Fruit fly (Drosophila melanogaster): Measurements from ENCODE around the gene nebu.
A peak's percentile ranks its signal among the peaks of the same experiment; 100 is the strongest.

The nebu gene

dm6 chr3L:12813907-12814306, 29.0 kb downstream of the nebu start, which contains the start of the genes Sf3a2 and CG42588 (continued):
- TF ChIP-seq Fer3 (tag; optimal IDR thresholded peaks at IDR 0.05), result no peak
- no peak for TF ChIP-seq CG17612 (GFP tag; IDR thresholded peaks at IDR 0.05)
- TF ChIP-seq CHES-1-like (GFP tag; optimal IDR thresholded peaks at IDR 0.05), result no peak
- TF ChIP-seq Side (GFP tag; optimal IDR thresholded peaks at IDR 0.05), result no peak
- no peak for TF ChIP-seq Lim3 (GFP tag; IDR thresholded peaks at IDR 0.05)
- TF ChIP-seq Oaz (GFP tag; IDR thresholded peaks at IDR 0.05), result no peak
- TF ChIP-seq danr (GFP tag; IDR thresholded peaks at IDR 0.05), result peak; percentile 34; the same call in 1 of the 2 replicates
- no peak for TF ChIP-seq CG4328 (GFP tag; optimal IDR thresholded peaks at IDR 0.05)
- no peak for TF ChIP-seq Hr78 (GFP tag; optimal IDR thresholded peaks at IDR 0.05)
- no peak; the same call in 1 of the 2 replicates for TF ChIP-seq CG14667 (GFP tag; IDR thresholded peaks at IDR 0.05)
- peak; percentile 9 for TF ChIP-seq Elba2 (GFP tag; optimal IDR thresholded peaks at IDR 0.05)
- no peak for TF ChIP-seq Dfd (GFP tag; optimal IDR thresholded peaks at IDR 0.05)
- no peak for TF ChIP-seq disco-r (GFP tag; optimal IDR thresholded peaks at IDR 0.05)
- TF ChIP-seq GATAe (GFP tag; conservative IDR thresholded peaks at IDR 0.05), result no peak
- TF ChIP-seq CG4360 (GFP tag; IDR thresholded peaks at IDR 0.05), result peak; percentile 62
- TF ChIP-seq CG32772 (GFP tag; IDR thresholded peaks at IDR 0.05), result peak; percentile 75
- no peak for TF ChIP-seq CG6254 (GFP tag; optimal IDR thresholded peaks at IDR 0.05)
- peak; percentile 48 for TF ChIP-seq tap (tag; optimal IDR thresholded peaks at IDR 0.05)
- no peak for TF ChIP-seq Hmx (GFP tag; optimal IDR thresholded peaks at IDR 0.05)
- no peak for TF ChIP-seq CG11723 (GFP tag; optimal IDR thresholded peaks at IDR 0.05)
- TF ChIP-seq pb (GFP tag; optimal IDR thresholded peaks at IDR 0.05), result no peak
- TF ChIP-seq ac (GFP tag; optimal IDR thresholded peaks at IDR 0.05), result no peak
- peak; percentile 2 to 37 for TF ChIP-seq Pdp1 (GFP tag; optimal IDR thresholded peaks at IDR 0.05)
- TF ChIP-seq Camta (GFP tag; optimal IDR thresholded peaks at IDR 0.05), result no peak
- TF ChIP-seq fd3F (GFP tag; optimal IDR thresholded peaks at IDR 0.05), result peak; percentile 51
- TF ChIP-seq Hr51 (GFP tag; optimal IDR thresholded peaks at IDR 0.05), result peak in 1 of 2 experiments; percentile 28
- TF ChIP-seq wdn (GFP tag; IDR thresholded peaks at IDR 0.05), result no peak
- no peak for TF ChIP-seq peb (GFP tag; IDR thresholded peaks at IDR 0.05)
- TF ChIP-seq CG2202 (tag; optimal IDR thresholded peaks at IDR 0.05), result peak; percentile 2
- TF ChIP-seq CG6813 (GFP tag; optimal IDR thresholded peaks at IDR 0.05), result no peak
- TF ChIP-seq Opbp (GFP tag; IDR thresholded peaks at IDR 0.05; ENCODE audit: partially characterized antibody), result peak; percentile 76
- no peak for TF ChIP-seq trh (GFP tag; optimal IDR thresholded peaks at IDR 0.05)
- no peak for TF ChIP-seq MTF-1 (GFP tag; optimal IDR thresholded peaks at IDR 0.05; ENCODE audit: borderline replicate concordance)
- TF ChIP-seq Dad (GFP tag; optimal IDR thresholded peaks at IDR 0.05), result peak; percentile 45
- no peak for TF ChIP-seq scrt (GFP tag; optimal IDR thresholded peaks at IDR 0.05)
- no peak for TF ChIP-seq ATbp (GFP tag; optimal IDR thresholded peaks at IDR 0.05)
- TF ChIP-seq CG18619 (GFP tag; optimal IDR thresholded peaks at IDR 0.05), result peak; percentile 19
- peak; percentile 12 for TF ChIP-seq gcm (GFP tag; optimal IDR thresholded peaks at IDR 0.05)
- TF ChIP-seq h (optimal IDR thresholded peaks at IDR 0.05), result no peak
- no peak for TF ChIP-seq ab (GFP tag; optimal IDR thresholded peaks at IDR 0.05)
- no peak for TF ChIP-seq abd-A (tag; optimal IDR thresholded peaks at IDR 0.05)
- TF ChIP-seq CG6689 (GFP tag; IDR thresholded peaks at IDR 0.05), result peak; percentile 60; the same call in 1 of the 2 replicates
- TF ChIP-seq Oli (tag; optimal IDR thresholded peaks at IDR 0.05), result no peak
- TF ChIP-seq CG8281 (tag; optimal IDR thresholded peaks at IDR 0.05), result no peak
- no peak for TF ChIP-seq tup (GFP tag; optimal IDR thresholded peaks at IDR 0.05)
- TF ChIP-seq CG5245 (GFP tag; optimal IDR thresholded peaks at IDR 0.05), result no peak
- TF ChIP-seq sob (GFP tag; IDR thresholded peaks at IDR 0.05), result peak; percentile 69; the same call in 1 of the 2 replicates
- no peak for TF ChIP-seq D19B (GFP tag; optimal IDR thresholded peaks at IDR 0.05)
- TF ChIP-seq klu (GFP tag; IDR thresholded peaks at IDR 0.05), result peak; percentile 60
- TF ChIP-seq CG9817 (tag; optimal IDR thresholded peaks at IDR 0.05), result peak; percentile 29
- TF ChIP-seq twi (tag; optimal IDR thresholded peaks at IDR 0.05), result no peak
